Fruit fly (Drosophila melanogaster) whole organism, embryonic: ENCODE data around the gene AcCoAS.

Experiments used
- Asciz ChIP-seq: fragments of 200-800 bp; sonication (Bioruptor generic); optimal IDR thresholded peaks from 2 replicates; lab custom pipeline; 2017; ENCODE audit warnings: missing biosample characterization, mild to moderate bottlenecking, missing genetic modification characterization, missing genetic modification reagents
- Atf6 ChIP-seq: fragments of 200-800 bp; sonication (Bioruptor generic); IDR thresholded peaks from 2 replicates; pipeline ENCODE4 v1.3.6; 2022; ENCODE audit warnings: missing biosample characterization, missing genetic modification characterization
- B-H2 ChIP-seq: fragments of 200-800 bp; sonication (Bioruptor generic); optimal IDR thresholded peaks from 2 replicates; lab custom pipeline; 2018; ENCODE audit warnings: missing biosample characterization, mild to moderate bottlenecking, missing genetic modification characterization
- BEAF-32 ChIP-seq: fragments of 200-800 bp; sonication (Bioruptor generic); optimal IDR thresholded peaks from 3 replicates; lab custom pipeline; 2017; ENCODE audit warnings: missing biosample characterization, missing genetic modification characterization, mild to moderate bottlenecking, moderate library complexity, missing genetic modification reagents
- Blimp-1 ChIP-seq: fragments of 200-800 bp; sonication (Bioruptor generic); optimal IDR thresholded peaks from 3 replicates; lab custom pipeline; 2018; ENCODE audit warnings: missing biosample characterization, missing genetic modification characterization, mild to moderate bottlenecking, moderate library complexity, missing genetic modification reagents
- CG10654 ChIP-seq: fragments of 200-800 bp; sonication (Bioruptor generic); optimal IDR thresholded peaks from 2 replicates; lab custom pipeline; 2016; ENCODE audit warnings: missing biosample characterization, missing genetic modification characterization
- CG11560 ChIP-seq: fragments of 200-800 bp; sonication (Bioruptor generic); IDR thresholded peaks from 3 replicates; pipeline ENCODE4 v1.3.6; 2022; ENCODE audit warnings: missing biosample characterization, missing genetic modification characterization
- CG12299 ChIP-seq: fragments of 200-800 bp; sonication (Bioruptor generic); optimal IDR thresholded peaks from 2 replicates; lab custom pipeline; 2018; ENCODE audit warnings: missing biosample characterization, mild to moderate bottlenecking, missing genetic modification characterization
- CG13123 ChIP-seq: fragments of 200-800 bp; sonication (Bioruptor generic); optimal IDR thresholded peaks from 2 replicates; lab custom pipeline; 2016; ENCODE audit warnings: missing biosample characterization, missing genetic modification characterization
- CG14050 ChIP-seq: fragments of 200-800 bp; sonication (Bioruptor generic); IDR thresholded peaks from 3 replicates; pipeline ENCODE4 v1.3.6; 2022; ENCODE audit warnings: missing biosample characterization, missing genetic modification characterization
- CG16779 ChIP-seq: fragments of 200-800 bp; sonication (Bioruptor generic); IDR thresholded peaks from 2 replicates; pipeline ENCODE4 v1.3.6; 2022; ENCODE audit warnings: missing biosample characterization, missing genetic modification characterization
- CG2678 ChIP-seq: fragments of 200-800 bp; sonication (Bioruptor generic); optimal IDR thresholded peaks from 3 replicates; lab custom pipeline; 2019; ENCODE audit warnings: missing biosample characterization, mild to moderate bottlenecking, missing genetic modification characterization, moderate library complexity
- CG30403 ChIP-seq: fragments of 200-800 bp; sonication (Bioruptor generic); optimal IDR thresholded peaks from 3 replicates; lab custom pipeline; 2016; ENCODE audit warnings: missing biosample characterization, missing genetic modification characterization
- CG32532 ChIP-seq: fragments of 200-800 bp; sonication (Bioruptor generic); IDR thresholded peaks from 2 replicates; pipeline ENCODE4 v1.3.6; 2022; ENCODE audit warnings: missing biosample characterization, missing genetic modification characterization
- CG3838 ChIP-seq: fragments of 200-800 bp; sonication (Bioruptor generic); optimal IDR thresholded peaks from 3 replicates; lab custom pipeline; 2016; ENCODE audit warnings: missing biosample characterization, missing genetic modification characterization
- CG6175 ChIP-seq: fragments of 200-800 bp; sonication (Bioruptor generic); IDR thresholded peaks from 3 replicates; pipeline ENCODE4 v1.3.6; 2022; ENCODE audit warnings: missing biosample characterization, missing genetic modification characterization
- Dad ChIP-seq: fragments of 200-800 bp; sonication (Bioruptor generic); optimal IDR thresholded peaks from 3 replicates; lab custom pipeline; 2016; ENCODE audit warnings: missing biosample characterization, missing genetic modification characterization
- Dll ChIP-seq: fragments of 200-800 bp; sonication (Bioruptor generic); IDR thresholded peaks from 4 replicates; pipeline ENCODE4 v1.3.6; 2022; ENCODE audit warnings: missing biosample characterization, missing genetic modification characterization; ENCODE audit not compliant: partially characterized antibody
- Hand ChIP-seq: fragments of 200-800 bp; sonication (Bioruptor generic); optimal IDR thresholded peaks from 2 replicates; lab custom pipeline; 2017; ENCODE audit warnings: mild to moderate bottlenecking, missing biosample characterization, missing genetic modification reagents, missing genetic modification characterization
- Hmx ChIP-seq: fragments of 200-800 bp; sonication (Bioruptor generic); optimal IDR thresholded peaks from 2 replicates; lab custom pipeline; 2016; ENCODE audit warnings: missing biosample characterization, missing genetic modification characterization
- Hr3 ChIP-seq: fragments of 200-800 bp; sonication (Bioruptor generic); optimal IDR thresholded peaks from 3 replicates; lab custom pipeline; 2016; ENCODE audit warnings: missing biosample characterization, missing genetic modification characterization
- Hr51 ChIP-seq, 2 experiments: fragments of 200-800 bp; sonication (Bioruptor generic); optimal IDR thresholded peaks; 2 replicates in 1 of 2; 3 replicates in 1 of 2; lab custom pipeline; 2016 to 2018; ENCODE audit warnings: missing biosample characterization in 2 of 2, missing genetic modification characterization in 2 of 2, mild to moderate bottlenecking in 1 of 2, moderate library complexity in 1 of 2
- NC2α ChIP-seq: fragments of 200-800 bp; sonication (Bioruptor generic); optimal IDR thresholded peaks from 2 replicates; lab custom pipeline; 2016; ENCODE audit warnings: missing biosample characterization, missing genetic modification characterization
- NFAT ChIP-seq: fragments of 200-800 bp; sonication (Bioruptor generic); IDR thresholded peaks from 2 replicates; pipeline ENCODE4 v1.3.6; 2022; ENCODE audit warnings: missing biosample characterization, missing genetic modification characterization
- NK7.1 ChIP-seq: fragments of 200-800 bp; sonication (Bioruptor generic); optimal IDR thresholded peaks from 3 replicates; lab custom pipeline; 2016; ENCODE audit warnings: missing biosample characterization, missing genetic modification characterization
- Optix ChIP-seq: fragments of 200-800 bp; sonication (Bioruptor generic); IDR thresholded peaks from 3 replicates; pipeline ENCODE4 v1.3.6; 2022; ENCODE audit warnings: missing biosample characterization, missing genetic modification characterization
- Pdp1 ChIP-seq, 2 experiments: fragments of 200-800 bp; sonication (Bioruptor generic); optimal IDR thresholded peaks; 3 replicates each; lab custom pipeline; 2016; ENCODE audit warnings: missing biosample characterization in 2 of 2, missing genetic modification characterization in 2 of 2, mild to moderate bottlenecking in 1 of 2, moderate library complexity in 1 of 2
- Ptx1 ChIP-seq: fragments of 200-800 bp; sonication (Bioruptor generic); IDR thresholded peaks from 2 replicates; pipeline ENCODE4 v1.3.6; 2022; ENCODE audit warnings: missing biosample characterization, missing genetic modification characterization
- Trl ChIP-seq, 3 experiments: fragments of >200 bp in 2 of 3; fragments of 200-800 bp in 1 of 3; sonication (Bioruptor generic) in 1 of 3; optimal IDR thresholded peaks; 2 replicates in 1 of 3; 3 replicates in 2 of 3; lab custom pipeline; 2016 to 2017; ENCODE audit warnings: missing biosample characterization in 1 of 3, missing genetic modification characterization in 1 of 3
- Usf ChIP-seq: fragments of 200-800 bp; sonication (Bioruptor generic); optimal IDR thresholded peaks from 2 replicates; lab custom pipeline; 2017; ENCODE audit warnings: missing genotype, missing biosample characterization, missing genetic modification characterization
- amos ChIP-seq: fragments of 200-800 bp; sonication (Bioruptor generic); IDR thresholded peaks from 2 replicates; pipeline ENCODE4 v1.3.6; 2022; ENCODE audit warnings: missing biosample characterization, missing genetic modification characterization; ENCODE audit not compliant: partially characterized antibody
- bcd ChIP-seq: fragments of 200-800 bp; sonication (Bioruptor generic); optimal IDR thresholded peaks from 2 replicates; lab custom pipeline; 2017; ENCODE audit warnings: missing biosample characterization, mild to moderate bottlenecking, missing genetic modification characterization
- bowl ChIP-seq: fragments of 200-800 bp; sonication (Bioruptor generic); IDR thresholded peaks from 2 replicates; pipeline ENCODE4 v1.3.6; 2022; ENCODE audit warnings: missing biosample characterization, missing genetic modification characterization
- cas ChIP-seq: fragments of 200-800 bp; sonication (Bioruptor generic); IDR thresholded peaks from 2 replicates; pipeline ENCODE4 v1.3.6; 2022; ENCODE audit warnings: missing biosample characterization, missing genetic modification characterization
- caup ChIP-seq: fragments of 200-800 bp; sonication (Bioruptor generic); optimal IDR thresholded peaks from 3 replicates; lab custom pipeline; 2017; ENCODE audit warnings: missing biosample characterization, mild to moderate bottlenecking, missing genetic modification characterization, moderate library complexity; ENCODE audit not compliant: severe bottlenecking
- chn ChIP-seq: fragments of 200-800 bp; sonication (Bioruptor generic); optimal IDR thresholded peaks from 2 replicates; lab custom pipeline; 2016; ENCODE audit warnings: missing biosample characterization, missing genetic modification characterization
- corto ChIP-seq: fragments of 200-800 bp; sonication (Bioruptor generic); optimal IDR thresholded peaks from 2 replicates; lab custom pipeline; 2016; ENCODE audit warnings: missing biosample characterization, mild to moderate bottlenecking, missing genetic modification characterization, moderate library complexity
- da ChIP-seq: fragments of 200-800 bp; sonication (Bioruptor generic); optimal IDR thresholded peaks from 2 replicates; lab custom pipeline; 2016; ENCODE audit warnings: missing biosample characterization, missing genetic modification characterization
- dan ChIP-seq: fragments of 200-800 bp; sonication (Bioruptor generic); IDR thresholded peaks from 2 replicates; pipeline ENCODE4 v1.3.6; 2022; ENCODE audit warnings: missing biosample characterization, missing genetic modification characterization
- dm ChIP-seq: fragments of 200-800 bp; sonication (Bioruptor generic); optimal IDR thresholded peaks from 3 replicates; lab custom pipeline; 2016; ENCODE audit warnings: missing biosample characterization, missing genetic modification characterization
- her ChIP-seq: fragments of 200-800 bp; sonication (Bioruptor generic); optimal IDR thresholded peaks from 2 replicates; lab custom pipeline; 2016; ENCODE audit warnings: missing biosample characterization, missing genetic modification characterization
- insv ChIP-seq, 2 experiments: fragments of 200-800 bp; sonication (Bioruptor generic); optimal IDR thresholded peaks; 3 replicates each; lab custom pipeline; 2016 to 2018; ENCODE audit warnings: missing biosample characterization in 2 of 2, missing genetic modification characterization in 2 of 2
- ken ChIP-seq: fragments of 200-800 bp; sonication (Bioruptor generic); IDR thresholded peaks from 3 replicates; pipeline ENCODE4 v1.3.6; 2022; ENCODE audit warnings: missing biosample characterization, missing genetic modification characterization
- maf-S ChIP-seq: fragments of 200-800 bp; sonication (Bioruptor generic); optimal IDR thresholded peaks from 2 replicates; lab custom pipeline; 2016; ENCODE audit warnings: missing biosample characterization, missing genetic modification characterization
- mam ChIP-seq: fragments of 200-800 bp; sonication (Bioruptor generic); optimal IDR thresholded peaks from 3 replicates; lab custom pipeline; 2016; ENCODE audit warnings: missing biosample characterization, missing genetic modification characterization
- nau ChIP-seq: fragments of 200-800 bp; sonication (Bioruptor generic); optimal IDR thresholded peaks from 3 replicates; lab custom pipeline; 2017; ENCODE audit warnings: missing biosample characterization, mild to moderate bottlenecking, missing genetic modification characterization, missing genetic modification reagents
- nmo ChIP-seq: fragments of 200-800 bp; sonication (Bioruptor generic); optimal IDR thresholded peaks from 2 replicates; lab custom pipeline; 2018; ENCODE audit warnings: missing biosample characterization, mild to moderate bottlenecking, missing genetic modification characterization, moderate library complexity
- phol ChIP-seq: fragments of 200-800 bp; sonication (Bioruptor generic); optimal IDR thresholded peaks from 3 replicates; lab custom pipeline; 2018; ENCODE audit warnings: missing biosample characterization, mild to moderate bottlenecking, missing genetic modification characterization, moderate library complexity
- tin ChIP-seq: fragments of 200-800 bp; sonication (Bioruptor generic); optimal IDR thresholded peaks from 3 replicates; lab custom pipeline; 2016; ENCODE audit warnings: missing biosample characterization, missing genetic modification characterization
- wor ChIP-seq: fragments of 200-800 bp; sonication (Bioruptor generic); IDR thresholded peaks from 2 replicates; pipeline ENCODE4 v1.3.6; 2022; ENCODE audit warnings: missing biosample characterization, missing genetic modification characterization

The AcCoAS gene

DNA sequence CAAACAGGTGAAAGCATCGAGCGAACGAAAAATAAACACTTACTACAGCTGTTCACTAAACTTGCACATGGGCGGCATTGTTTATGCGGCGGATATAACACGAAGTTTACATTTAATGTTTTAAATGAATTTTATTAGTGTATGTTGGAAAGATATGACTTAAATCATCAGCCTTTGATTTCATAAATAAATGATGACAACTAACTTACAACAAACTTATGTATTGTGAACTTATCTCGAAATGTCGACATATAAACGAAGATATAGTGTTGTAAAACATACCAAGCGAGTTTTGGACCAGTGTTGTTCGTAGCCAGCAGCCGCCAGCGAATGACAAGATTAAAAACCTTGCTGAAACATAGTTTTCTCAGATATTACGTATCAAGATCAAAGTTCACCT lies 24.4 kb upstream of the AcCoAS start, which contains the start of the genes CG11309 and CG7632 (continued):
- TF ChIP-seq Hr51 (GFP tag; optimal IDR thresholded peaks at IDR 0.05; lab: Kevin White, UChicago) (peak; percentile 97 to 100), Atf6 (peak; percentile 99), Ptx1 (GFP tag; lab: Robert Waterston, UW) (peak; percentile 96), cas (GFP tag; lab: Robert Waterston, UW) (peak; percentile 97), her (GFP tag; lab: Kevin White, UChicago) (peak; percentile 97), NFAT (GFP tag; lab: Robert Waterston, UW) (peak; percentile 97), dm (GFP tag; lab: Kevin White, UChicago) (peak; percentile 98), BEAF-32 (GFP tag; lab: Kevin White, UChicago) (peak; percentile 41), phol (tag; lab: Kevin White, UChicago) (peak; percentile 99), Optix (GFP tag; lab: Robert Waterston, UW) (peak; percentile 89), maf-S (GFP tag; lab: Kevin White, UChicago) (peak; percentile 97), CG16779 (GFP tag; lab: Robert Waterston, UW) (peak; percentile 97), amos (GFP tag; lab: Robert Waterston, UW) (peak; percentile 33; the same call in 1 of the 2 replicates), Asciz (peak; percentile 100), CG14050 (GFP tag; lab: Robert Waterston, UW) (peak; percentile 98), chn (GFP tag; lab: Kevin White, UChicago) (peak; percentile 98), CG10654 (GFP tag; lab: Kevin White, UChicago) (peak; percentile 98), Hand (peak; percentile 99), NC2α (GFP tag; lab: Kevin White, UChicago) (peak; percentile 98), dan (GFP tag; lab: Robert Waterston, UW) (peak; percentile 40; the same call in 1 of the 2 replicates), nmo (GFP tag; lab: Kevin White, UChicago) (peak; percentile 100), Hmx (GFP tag; lab: Kevin White, UChicago) (peak; percentile 96), insv (GFP tag; optimal IDR thresholded peaks at IDR 0.05; lab: Kevin White, UChicago) (peak; percentile 48 to 87), CG11560 (tag; lab: Robert Waterston, UW) (peak; percentile 66), CG13123 (GFP tag; lab: Kevin White, UChicago) (peak; percentile 97), ken (GFP tag; lab: Robert Waterston, UW) (peak; percentile 97), bcd (peak; percentile 99), corto (GFP tag; lab: Kevin White, UChicago) (peak; percentile 99), Blimp-1 (GFP tag; lab: Kevin White, UChicago) (peak; percentile 99), Hr3 (GFP tag; lab: Kevin White, UChicago) (peak; percentile 97), Dad (GFP tag; lab: Kevin White, UChicago) (peak; percentile 98), CG3838 (GFP tag; lab: Kevin White, UChicago) (peak; percentile 96), bowl (peak; percentile 97), Pdp1 (GFP tag; optimal IDR thresholded peaks at IDR 0.05; lab: Kevin White, UChicago) (peak; percentile 98), Trl (optimal IDR thresholded peaks at IDR 0.05; lab: Kevin White, UChicago) (no peak), Trl (GFP tag; optimal IDR thresholded peaks at IDR 0.05; lab: Kevin White, UChicago) (peak; percentile 99), da (GFP tag; lab: Kevin White, UChicago) (peak; percentile 98), wor (GFP tag; lab: Robert Waterston, UW) (peak; percentile 93), caup (peak; percentile 99), CG12299 (tag; lab: Kevin White, UChicago) (peak; percentile 100), Dll (GFP tag; lab: Robert Waterston, UW) (peak; percentile 49; the same call in 1 of the 4 replicates), CG6175 (GFP tag; lab: Robert Waterston, UW) (peak; percentile 93), nau (GFP tag; lab: Kevin White, UChicago) (peak; percentile 99), CG30403 (GFP tag; lab: Kevin White, UChicago) (peak; percentile 99), NK7.1 (GFP tag; lab: Kevin White, UChicago) (peak; percentile 99), Usf (GFP tag; lab: Kevin White, UChicago) (peak; percentile 96), tin (GFP tag; lab: Kevin White, UChicago) (peak; percentile 99), CG2678 (tag; lab: Kevin White, UChicago) (peak; percentile 100), mam (GFP tag; lab: Kevin White, UChicago) (peak; percentile 98), CG32532 (GFP tag; lab: Robert Waterston, UW) (peak; percentile 98), B-H2 (GFP tag; lab: Kevin White, UChicago) (peak; percentile 100)
